Fruit fly (Drosophila melanogaster) whole organism, embryonic: ENCODE results near the gene Pde11.

ENCODE experiments used
- CG10147 ChIP-seq: fragments of 200-800 bp; sonication (Bioruptor generic); optimal IDR thresholded peaks from 2 replicates; lab custom pipeline; 2019; ENCODE audit warnings: missing biosample characterization, mild to moderate bottlenecking, missing genetic modification characterization, moderate library complexity
- CG10462 ChIP-seq: fragments of 200-800 bp; sonication (Bioruptor generic); optimal IDR thresholded peaks from 2 replicates; lab custom pipeline; 2016; ENCODE audit warnings: missing biosample characterization, missing genetic modification characterization
- CG11504 ChIP-seq: fragments of 200-800 bp; sonication (Bioruptor generic); optimal IDR thresholded peaks from 3 replicates; lab custom pipeline; 2019; ENCODE audit warnings: missing biosample characterization, mild to moderate bottlenecking, missing genetic modification characterization, moderate library complexity
- CG13287 ChIP-seq: fragments of 200-800 bp; sonication (Bioruptor generic); IDR thresholded peaks from 2 replicates; pipeline ENCODE4 v1.3.6; 2022; ENCODE audit warnings: missing biosample characterization, missing genetic modification characterization; ENCODE audit not compliant: partially characterized antibody
- CG15269 ChIP-seq: fragments of 200-800 bp; sonication (Bioruptor generic); optimal IDR thresholded peaks from 2 replicates; lab custom pipeline; 2018; ENCODE audit warnings: missing biosample characterization, mild to moderate bottlenecking, missing genetic modification characterization, moderate library complexity
- CG15696 ChIP-seq: fragments of 200-800 bp; sonication (Bioruptor generic); optimal IDR thresholded peaks from 2 replicates; lab custom pipeline; 2019; ENCODE audit warnings: missing biosample characterization, mild to moderate bottlenecking, missing genetic modification characterization, moderate library complexity
- CG17359 ChIP-seq: fragments of 200-800 bp; sonication (Bioruptor generic); optimal IDR thresholded peaks from 3 replicates; lab custom pipeline; 2018; ENCODE audit warnings: missing biosample characterization, mild to moderate bottlenecking, missing genetic modification characterization, moderate library complexity
- CG1792 ChIP-seq: fragments of 200-800 bp; sonication (Bioruptor generic); optimal IDR thresholded peaks from 2 replicates; lab custom pipeline; 2016; ENCODE audit warnings: missing biosample characterization, missing genetic modification characterization
- CG3847 ChIP-seq: fragments of 200-800 bp; sonication (Bioruptor generic); IDR thresholded peaks from 2 replicates; pipeline ENCODE4 v1.3.6; 2022; ENCODE audit warnings: missing biosample characterization, missing genetic modification characterization
- CG4707 ChIP-seq: fragments of 200-800 bp; sonication (Bioruptor generic); optimal IDR thresholded peaks from 2 replicates; lab custom pipeline; 2018; ENCODE audit warnings: missing biosample characterization, mild to moderate bottlenecking, missing genetic modification characterization, moderate library complexity
- CG4730 ChIP-seq: fragments of 200-800 bp; sonication (Bioruptor generic); IDR thresholded peaks from 2 replicates; pipeline ENCODE4 v1.3.6; 2022; ENCODE audit warnings: missing biosample characterization, missing genetic modification characterization
- CG6654 ChIP-seq: fragments of 200-800 bp; sonication (Bioruptor generic); optimal IDR thresholded peaks from 2 replicates; lab custom pipeline; 2017; ENCODE audit warnings: missing biosample characterization, mild to moderate bottlenecking, missing genetic modification characterization
- CG7786 ChIP-seq: fragments of 200-800 bp; sonication (Bioruptor generic); optimal IDR thresholded peaks from 2 replicates; lab custom pipeline; 2016; ENCODE audit warnings: missing biosample characterization, missing genetic modification characterization
- CG8944 ChIP-seq: fragments of 200-800 bp; sonication (Bioruptor generic); optimal IDR thresholded peaks from 3 replicates; lab custom pipeline; 2016; ENCODE audit warnings: missing biosample characterization, missing genetic modification characterization
- CG9437 ChIP-seq: fragments of 200-800 bp; sonication (Bioruptor generic); optimal IDR thresholded peaks from 2 replicates; lab custom pipeline; 2018; ENCODE audit warnings: missing biosample characterization, mild to moderate bottlenecking, missing genetic modification characterization
- CG9727 ChIP-seq: fragments of 200-800 bp; sonication (Bioruptor generic); optimal IDR thresholded peaks from 3 replicates; lab custom pipeline; 2017; ENCODE audit warnings: missing biosample characterization, mild to moderate bottlenecking, missing genetic modification characterization
- CG9797 ChIP-seq: fragments of 200-800 bp; sonication (Bioruptor generic); optimal IDR thresholded peaks from 3 replicates; lab custom pipeline; 2018; ENCODE audit warnings: missing biosample characterization, mild to moderate bottlenecking, missing genetic modification characterization
- D19A ChIP-seq: fragments of 200-800 bp; optimal IDR thresholded peaks from 3 replicates; lab custom pipeline; 2019; ENCODE audit warnings: missing biosample characterization, mild to moderate bottlenecking, missing genetic modification characterization, moderate library complexity
- Dbx ChIP-seq: fragments of 200-800 bp; sonication (Bioruptor generic); IDR thresholded peaks from 3 replicates; pipeline ENCODE4 v1.3.6; 2022; ENCODE audit warnings: missing biosample characterization, missing genetic modification characterization
- Drgx ChIP-seq: fragments of 200-800 bp; sonication (Bioruptor generic); IDR thresholded peaks from 2 replicates; pipeline ENCODE4 v1.3.6; 2022; ENCODE audit warnings: missing biosample characterization, missing genetic modification characterization
- Fer1 ChIP-seq: fragments of 200-800 bp; sonication (Bioruptor generic); optimal IDR thresholded peaks from 2 replicates; lab custom pipeline; 2017; ENCODE audit warnings: missing biosample characterization, mild to moderate bottlenecking, missing genetic modification characterization
- Fer3 ChIP-seq: fragments of 200-800 bp; sonication (Bioruptor generic); optimal IDR thresholded peaks from 2 replicates; lab custom pipeline; 2018; ENCODE audit warnings: missing biosample characterization, mild to moderate bottlenecking, missing genetic modification characterization, moderate library complexity
- H15 ChIP-seq: fragments of 200-800 bp; sonication (Bioruptor generic); IDR thresholded peaks from 3 replicates; pipeline ENCODE4 v1.3.6; 2022; ENCODE audit warnings: missing biosample characterization, missing genetic modification characterization
- HLHmδ ChIP-seq: fragments of 200-800 bp; sonication (Bioruptor generic); optimal IDR thresholded peaks from 2 replicates; lab custom pipeline; 2018; ENCODE audit warnings: missing biosample characterization, mild to moderate bottlenecking, missing genetic modification characterization, moderate library complexity
- Med ChIP-seq: fragments of 200-800 bp; sonication (Bioruptor generic); peaks from one replicate; lab custom pipeline; 2016; ENCODE audit warnings: missing biosample characterization, missing genetic modification characterization, mild to moderate bottlenecking, inconsistent platforms, moderate library complexity
- NC2β ChIP-seq: fragments of 200-800 bp; sonication (Bioruptor generic); optimal IDR thresholded peaks from 2 replicates; lab custom pipeline; 2016; ENCODE audit warnings: missing biosample characterization, missing genetic modification characterization
- Taf1 ChIP-seq: fragments of 200-800 bp; sonication (Bioruptor generic); IDR thresholded peaks from 2 replicates; pipeline ENCODE4 v1.3.6; 2022; ENCODE audit warnings: missing biosample characterization, missing genetic modification characterization
- ara ChIP-seq: fragments of 200-800 bp; sonication (Bioruptor generic); IDR thresholded peaks from 2 replicates; pipeline ENCODE4 v1.3.6; 2022; ENCODE audit warnings: missing biosample characterization, missing genetic modification characterization
- az2 ChIP-seq: fragments of 200-800 bp; sonication (Bioruptor generic); optimal IDR thresholded peaks from 3 replicates; lab custom pipeline; 2016; ENCODE audit warnings: missing biosample characterization, missing genetic modification characterization
- bsh ChIP-seq, 2 experiments: fragments of 200-800 bp; sonication (Bioruptor generic); optimal IDR thresholded peaks; 2 replicates each; lab custom pipeline; 2017 to 2018; ENCODE audit warnings: mild to moderate bottlenecking in 2 of 2, missing biosample characterization in 2 of 2, missing genetic modification characterization in 2 of 2, moderate library complexity in 1 of 2
- gcm ChIP-seq: fragments of 200-800 bp; sonication (Bioruptor generic); optimal IDR thresholded peaks from 2 replicates; lab custom pipeline; 2019; ENCODE audit warnings: missing biosample characterization, mild to moderate bottlenecking, missing genetic modification characterization, moderate library complexity
- gsb ChIP-seq: fragments of 200-800 bp; sonication (Bioruptor generic); IDR thresholded peaks from 2 replicates; pipeline ENCODE4 v1.3.6; 2022; ENCODE audit warnings: missing biosample characterization, missing genetic modification characterization
- ind ChIP-seq: fragments of 200-800 bp; sonication (Bioruptor generic); optimal IDR thresholded peaks from 3 replicates; lab custom pipeline; 2016; ENCODE audit warnings: missing biosample characterization, missing genetic modification characterization
- lilli ChIP-seq: fragments of 200-800 bp; sonication (Bioruptor generic); optimal IDR thresholded peaks from 3 replicates; lab custom pipeline; 2016; ENCODE audit warnings: missing biosample characterization, missing genetic modification characterization
- maf-S ChIP-seq: fragments of 200-800 bp; sonication (Bioruptor generic); optimal IDR thresholded peaks from 2 replicates; lab custom pipeline; 2016; ENCODE audit warnings: missing biosample characterization, missing genetic modification characterization
- nom ChIP-seq: fragments of 200-800 bp; sonication (Bioruptor generic); optimal IDR thresholded peaks from 2 replicates; lab custom pipeline; 2017; ENCODE audit warnings: missing biosample characterization, missing genetic modification characterization, mild to moderate bottlenecking, moderate library complexity, missing genetic modification reagents
- prd ChIP-seq, 3 experiments: fragments of >200 bp in 2 of 3; fragments of 200-800 bp in 1 of 3; sonication (Bioruptor generic) in 1 of 3; optimal IDR thresholded peaks in 2 of 3; IDR thresholded peaks in 1 of 3; 2 replicates in 2 of 3; 3 replicates in 1 of 3; pipeline versions ENCODE4 v1.3.6 to Lab custom; 2017 to 2022; ENCODE audit warnings: missing biosample characterization in 1 of 3, missing genetic modification characterization in 1 of 3
- row ChIP-seq: fragments of 200-800 bp; sonication (Bioruptor generic); IDR thresholded peaks from 3 replicates; pipeline ENCODE4 v1.3.6; 2022; ENCODE audit warnings: missing biosample characterization, missing genetic modification characterization
- slou ChIP-seq: fragments of 200-800 bp; sonication (Bioruptor generic); optimal IDR thresholded peaks from 3 replicates; lab custom pipeline; 2016; ENCODE audit warnings: missing biosample characterization, missing genetic modification characterization
- ssp ChIP-seq: fragments of 200-800 bp; sonication (Bioruptor generic); IDR thresholded peaks from 2 replicates; pipeline ENCODE4 v1.3.6; 2022; ENCODE audit warnings: missing biosample characterization, missing genetic modification characterization
- stwl ChIP-seq: fragments of 200-800 bp; sonication (Bioruptor generic); optimal IDR thresholded peaks from 3 replicates; lab custom pipeline; 2018; ENCODE audit warnings: missing biosample characterization, mild to moderate bottlenecking, missing genetic modification characterization, moderate library complexity
- tll ChIP-seq, 2 experiments: fragments of 200-800 bp in 1 of 2; fragments of >200 bp in 1 of 2; sonication (Bioruptor generic) in 1 of 2; optimal IDR thresholded peaks; 2 replicates each; lab custom pipeline; 2017 to 2019; ENCODE audit warnings: missing biosample characterization in 2 of 2, missing genetic modification characterization in 2 of 2, mild to moderate bottlenecking in 1 of 2, moderate library complexity in 1 of 2
- ttk ChIP-seq: fragments of 200-800 bp; sonication (Bioruptor generic); IDR thresholded peaks from 2 replicates; pipeline ENCODE4 v2.1.2; 2022; ENCODE audit warnings: missing biosample characterization, missing genetic modification characterization
- vvl ChIP-seq: fragments of 200-800 bp; sonication (Bioruptor generic); IDR thresholded peaks from 2 replicates; pipeline ENCODE4 v1.3.6; 2022; ENCODE audit warnings: missing biosample characterization, missing genetic modification characterization
- wdn ChIP-seq: fragments of 200-800 bp; sonication (Bioruptor generic); IDR thresholded peaks from 2 replicates; pipeline ENCODE4 v1.3.6; 2022; ENCODE audit warnings: missing biosample characterization, missing genetic modification characterization
- z ChIP-seq: fragments of 200-800 bp; sonication (Bioruptor generic); IDR thresholded peaks from 3 replicates; pipeline ENCODE4 v1.3.6; 2022; ENCODE audit warnings: missing biosample characterization, missing genetic modification characterization
- zfh1 ChIP-seq: fragments of 200-800 bp; sonication (Bioruptor generic); IDR thresholded peaks from 3 replicates; pipeline ENCODE4 v1.3.6; 2022; ENCODE audit warnings: missing biosample characterization, missing genetic modification characterization

Pde11 gene

DNA sequence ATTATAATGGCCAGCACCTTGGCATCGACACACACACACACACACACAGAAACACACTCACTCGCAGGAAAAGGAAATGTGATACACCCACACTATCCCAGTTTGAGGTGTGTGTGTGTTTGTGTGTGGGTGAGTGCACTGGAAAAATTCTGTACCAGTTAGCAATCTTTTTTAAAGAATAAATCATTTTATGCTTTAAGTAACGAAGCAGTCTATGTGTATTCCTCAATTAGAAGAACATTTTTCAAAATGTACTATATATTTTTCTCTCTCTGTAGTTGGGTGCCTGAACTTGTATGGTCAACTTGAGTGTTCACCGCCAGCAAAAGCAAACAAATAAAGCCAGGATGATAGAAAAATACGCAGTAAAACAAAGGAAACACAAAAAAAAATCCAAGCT, 5.5 kb downstream of the Pde11 start (continued):
- TF ChIP-seq maf-S (no peak), row (GFP tag; lab: Robert Waterston, UW) (peak; percentile 56; the same call in 2 of the 3 replicates), CG9797 (GFP tag; lab: Kevin White, UChicago) (no peak), CG6654 (GFP tag; lab: Kevin White, UChicago) (no peak), wdn (GFP tag; lab: Robert Waterston, UW) (no peak), CG10462 (no peak), CG1792 (GFP tag; lab: Kevin White, UChicago) (no peak), NC2β (GFP tag; lab: Kevin White, UChicago) (no peak), Dbx (GFP tag; lab: Robert Waterston, UW) (peak; percentile 71), CG9727 (GFP tag; lab: Kevin White, UChicago) (no peak), Fer1 (peak; percentile 33), CG15269 (tag; lab: Kevin White, UChicago) (no peak), CG10147 (GFP tag; lab: Kevin White, UChicago) (no peak), Fer3 (tag; lab: Kevin White, UChicago) (peak; percentile 21), gcm (GFP tag; lab: Kevin White, UChicago) (no peak), ttk (no peak), CG17359 (tag; lab: Kevin White, UChicago) (peak; percentile 19), CG15696 (tag; lab: Kevin White, UChicago) (no peak), CG3847 (GFP tag; lab: Robert Waterston, UW) (no peak), ind (GFP tag; lab: Kevin White, UChicago) (peak; percentile 39), CG7786 (GFP tag; lab: Kevin White, UChicago) (no peak)
- TF ChIP-seq, all 482 proteins: peak for 61

DNA sequence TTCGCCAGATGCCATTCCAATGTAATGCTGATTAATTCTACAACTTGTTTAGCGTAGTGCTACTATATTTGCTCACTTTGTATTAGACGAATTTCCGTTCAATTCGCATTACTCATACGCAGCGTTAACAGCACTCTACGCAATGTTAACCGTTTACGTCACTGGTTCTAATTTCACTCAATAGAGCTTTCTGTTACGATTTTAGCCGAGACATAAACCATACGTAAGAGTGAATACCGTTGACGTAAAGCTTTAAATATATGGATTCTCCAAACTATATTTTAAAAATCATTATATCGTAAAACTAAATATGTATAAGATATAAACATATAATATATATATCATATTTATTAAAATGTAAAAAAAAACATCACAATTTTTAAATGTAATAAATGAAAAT, 13.9 kb downstream of the Pde11 start:
- TF ChIP-seq z (GFP tag; lab: Robert Waterston, UW) = peak; percentile 94
- TF ChIP-seq row (GFP tag; lab: Robert Waterston, UW) = no peak
- no peak for TF ChIP-seq CG4707 (GFP tag; lab: Kevin White, UChicago)
- TF ChIP-seq tll (GFP tag; optimal IDR thresholded peaks at IDR 0.05; lab: Kevin White, UChicago) = no peak
- peak; percentile 10 for TF ChIP-seq stwl (tag; lab: Kevin White, UChicago)
- peak; percentile 99 for TF ChIP-seq CG9437
- no peak for TF ChIP-seq ara (GFP tag; lab: Robert Waterston, UW)
- TF ChIP-seq D19A (tag; lab: Kevin White, UChicago) = no peak
- peak; percentile 18; the same call in 1 of the 2 replicates for TF ChIP-seq CG13287 (GFP tag; lab: Robert Waterston, UW)

DNA sequence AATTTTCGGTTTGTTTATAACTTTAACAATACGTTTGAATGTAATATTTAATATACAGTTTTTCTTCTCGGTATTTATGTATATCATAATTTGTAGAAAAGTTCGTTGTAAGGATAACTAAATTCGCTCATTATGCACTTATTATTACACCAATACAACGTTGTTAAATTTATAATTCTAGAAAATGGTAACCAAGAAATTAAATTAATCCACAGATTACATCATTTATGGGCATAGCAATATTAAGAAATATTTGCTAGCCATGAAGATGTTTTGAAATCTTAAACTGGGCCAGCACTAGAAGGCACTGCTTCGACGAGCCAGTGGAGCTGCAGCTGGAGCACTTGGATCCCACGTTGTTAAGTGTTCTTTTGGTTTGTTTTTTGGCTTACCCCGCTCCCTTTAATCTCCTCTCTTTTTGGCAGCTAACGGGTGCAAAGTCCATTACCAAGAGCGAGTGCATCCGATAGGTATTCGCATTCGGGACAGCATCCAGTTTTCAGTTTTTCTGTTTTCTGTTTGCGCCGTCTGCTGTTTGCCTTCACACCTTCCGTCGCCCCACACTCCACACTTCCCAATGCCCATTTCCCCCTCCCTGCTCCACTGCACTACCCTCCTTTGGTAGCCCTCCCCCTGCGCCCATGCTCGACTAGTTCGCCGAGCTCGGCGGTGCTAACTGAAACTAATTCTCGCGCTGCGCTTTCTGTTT, 17.6 kb downstream of the Pde11 start:
- TF ChIP-seq Med (GFP tag; lab: Kevin White, UChicago) (peak; percentile 10), H15 (GFP tag; lab: Robert Waterston, UW) (no peak), Taf1 (no peak), lilli (GFP tag; lab: Kevin White, UChicago) (no peak), ssp (GFP tag; lab: Robert Waterston, UW) (no peak), Drgx (peak; percentile 78), vvl (GFP tag; lab: Robert Waterston, UW) (no peak), zfh1 (GFP tag; lab: Robert Waterston, UW) (0 out of 3 replicates have a peak, but pooled peaks have one; percentile 21), CG11504 (tag; lab: Kevin White, UChicago) (no peak), slou (GFP tag; lab: Kevin White, UChicago) (no peak), nom (GFP tag; lab: Kevin White, UChicago) (peak; percentile 95), bsh (GFP tag; optimal IDR thresholded peaks at IDR 0.05; lab: Kevin White, UChicago) (peak in 1 of 2 experiments; percentile 91), CG4730 (GFP tag; lab: Robert Waterston, UW) (no peak), CG8944 (GFP tag; lab: Kevin White, UChicago) (no peak), prd (optimal IDR thresholded peaks at IDR 0.05; lab: Kevin White, UChicago) (peak in 1 of 2 experiments; percentile 33), prd (GFP tag; IDR thresholded peaks at IDR 0.05; lab: Robert Waterston, UW) (no peak), gsb (GFP tag; lab: Robert Waterston, UW) (0 out of 2 replicates have a peak, but pooled peaks have one; percentile 24), HLHmδ (GFP tag; lab: Kevin White, UChicago) (no peak), az2 (GFP tag; lab: Kevin White, UChicago) (no peak)
